Worm (Caenorhabditis elegans): ENCODE measurements around the gene srbc-26.

srbc-26 gene

ce11 chrV:17177967-17178366, 6.3 kb downstream of the srbc-26 start, which contains the start of gene srsx-1 (continued):
- TF ChIP-seq daf-8 (GFP tag; IDR thresholded peaks at IDR 0.05) (no peak), D1046.2 (GFP tag; IDR thresholded peaks at IDR 0.05) (no peak)

ce11 chrV:17178457-17178856, 6.8 kb downstream of the srbc-26 start, which contains the start of gene srh-174:
Gene srh-174 (plus strand): TSS chrV:17178757.
- TF ChIP-seq arid-1 (GFP tag; conservative IDR thresholded peaks at IDR 0.05) = no peak
- no peak for TF ChIP-seq lin-1 (GFP tag; IDR thresholded peaks at IDR 0.05)
- no peak for TF ChIP-seq dmd-8 (GFP tag; IDR thresholded peaks at IDR 0.05)
- no peak for TF ChIP-seq F44E2.7 (GFP tag; IDR thresholded peaks at IDR 0.05)
- no peak for TF ChIP-seq nhr-102 (tag; optimal IDR thresholded peaks at IDR 0.05)
- no peak for TF ChIP-seq attf-4 (tag; optimal IDR thresholded peaks at IDR 0.05)
- TF ChIP-seq tag-97 (GFP tag; IDR thresholded peaks at IDR 0.05) = no peak
- no peak for TF ChIP-seq ZK337.2 (GFP tag; IDR thresholded peaks at IDR 0.05)
- no peak for TF ChIP-seq dve-1 (tag; optimal IDR thresholded peaks at IDR 0.05; ENCODE audit: insufficient read depth)
- TF ChIP-seq mep-1 (tag; optimal IDR thresholded peaks at IDR 0.05) = no peak
- TF ChIP-seq ceh-44 (GFP tag; IDR thresholded peaks at IDR 0.05) = no peak
- TF ChIP-seq dmd-6 (GFP tag; IDR thresholded peaks at IDR 0.05) = no peak
- TF ChIP-seq lin-15B (tag; optimal IDR thresholded peaks at IDR 0.05) = no peak
- TF ChIP-seq hif-1 (tag; optimal IDR thresholded peaks at IDR 0.05) = no peak
- no peak for TF ChIP-seq fkh-10 (GFP tag; optimal IDR thresholded peaks at IDR 0.05)
- no peak for TF ChIP-seq nhr-6 (tag; optimal IDR thresholded peaks at IDR 0.05)
- no peak for TF ChIP-seq mxl-3 (GFP tag; optimal IDR thresholded peaks at IDR 0.05)
- no peak for TF ChIP-seq nhr-237 (tag; optimal IDR thresholded peaks at IDR 0.05)
- TF ChIP-seq ces-1 (GFP tag; optimal IDR thresholded peaks at IDR 0.05) = no peak

- no peak for TF ChIP-seq ceh-28 (tag; optimal IDR thresholded peaks at IDR 0.05)
- TF ChIP-seq R02D3.7 (tag; optimal IDR thresholded peaks at IDR 0.05) = no peak
Measured at ce11 chrV:17182045-17182444, 10.4 kb downstream of the srbc-26 start, which contains the start of gene srh-159. Gene srh-159 (plus strand): TSS chrV:17182345.

ce11 chrV:17190399-17190798, 18.7 kb downstream of the srbc-26 start, which contains the start of gene str-199:
Gene str-199 (minus strand): TSS chrV:17190499.
- TF ChIP-seq dmd-8 (GFP tag; IDR thresholded peaks at IDR 0.05) = no peak
- no peak for TF ChIP-seq php-3 (GFP tag; IDR thresholded peaks at IDR 0.05)
- TF ChIP-seq pqm-1 (tag; optimal IDR thresholded peaks at IDR 0.05) = no peak
- no peak for TF ChIP-seq hif-1 (tag; optimal IDR thresholded peaks at IDR 0.05)
- no peak for TF ChIP-seq dmd-9 (GFP tag; IDR thresholded peaks at IDR 0.05)
- TF ChIP-seq set-16 (GFP tag; IDR thresholded peaks at IDR 0.05) = no peak

- TF ChIP-seq nhr-48 (tag; optimal IDR thresholded peaks at IDR 0.05) = no peak
Measured at ce11 chrV:17192238-17192637, 20.6 kb downstream of the srbc-26 start, which contains the start of gene srz-47. Gene srz-47 (minus strand): TSS chrV:17192338.

- TF ChIP-seq R02D3.7 (tag; optimal IDR thresholded peaks at IDR 0.05) = no peak
- no peak for TF ChIP-seq ctbp-1 (GFP tag; IDR thresholded peaks at IDR 0.05)
- TF ChIP-seq dmd-6 (GFP tag; IDR thresholded peaks at IDR 0.05) = no peak
- TF ChIP-seq lin-15B (tag; optimal IDR thresholded peaks at IDR 0.05) = no peak
- no peak for TF ChIP-seq aly-2 (tag; optimal IDR thresholded peaks at IDR 0.05)
- no peak for TF ChIP-seq daf-19 (GFP tag; conservative IDR thresholded peaks at IDR 0.05)
- no peak for TF ChIP-seq mep-1 (tag; optimal IDR thresholded peaks at IDR 0.05)
- no peak for TF ChIP-seq lsy-2 (tag; optimal IDR thresholded peaks at IDR 0.05)
- no peak for TF ChIP-seq hlh-30 (tag; optimal IDR thresholded peaks at IDR 0.05; ENCODE audit: insufficient read depth)
- TF ChIP-seq lin-1 (GFP tag; IDR thresholded peaks at IDR 0.05) = no peak
- no peak for TF ChIP-seq F44E2.7 (GFP tag; IDR thresholded peaks at IDR 0.05)
- TF ChIP-seq php-3 (GFP tag; IDR thresholded peaks at IDR 0.05) = no peak
- TF ChIP-seq ceh-20 (GFP tag; IDR thresholded peaks at IDR 0.05) = no peak
- TF ChIP-seq egl-43 (GFP tag; IDR thresholded peaks at IDR 0.05) = no peak
- TF ChIP-seq T26A8.4 (GFP tag; IDR thresholded peaks at IDR 0.05) = no peak
Measured at ce11 chrV:17198926-17199325, 27.3 kb downstream of the srbc-26 start, which contains the start of gene srz-96. Gene srz-96 (plus strand): TSS chrV:17199226.

Measured in whole organism, L4 larva.